Fruit fly (Drosophila melanogaster) whole organism, adult: Measurements from ENCODE around the gene Ndc1.

Experiments used
- CG11617 ChIP-seq: fragments of 200-800 bp; sonication (Bioruptor generic); optimal IDR thresholded peaks from 2 replicates; lab custom pipeline; 2017; ENCODE audit warnings: mild to moderate bottlenecking, missing biosample characterization, missing genetic modification reagents, missing genetic modification characterization
- CG12768 ChIP-seq: fragments of 200-800 bp; sonication (Bioruptor generic); optimal IDR thresholded peaks from 2 replicates; lab custom pipeline; 2017; ENCODE audit warnings: missing biosample characterization, missing genetic modification characterization, mild to moderate bottlenecking, moderate library complexity, missing genetic modification reagents
- CG14711 ChIP-seq: fragments of 200-800 bp; sonication (Bioruptor generic); optimal IDR thresholded peaks from 2 replicates; lab custom pipeline; 2018; ENCODE audit warnings: missing biosample characterization, mild to moderate bottlenecking, missing genetic modification characterization, moderate library complexity
- CG1620 ChIP-seq: fragments of 200-800 bp; sonication (Bioruptor generic); optimal IDR thresholded peaks from 2 replicates; lab custom pipeline; 2016; ENCODE audit warnings: missing biosample characterization, missing genetic modification characterization
- CG33017 ChIP-seq: fragments of 200-800 bp; sonication (Bioruptor generic); optimal IDR thresholded peaks from 2 replicates; lab custom pipeline; 2018; ENCODE audit warnings: missing biosample characterization, mild to moderate bottlenecking, missing genetic modification characterization, moderate library complexity
- CG5204 ChIP-seq: fragments of 200-800 bp; sonication (Bioruptor generic); optimal IDR thresholded peaks from 2 replicates; lab custom pipeline; 2016; ENCODE audit warnings: missing biosample characterization, missing genetic modification characterization
- CG7045 ChIP-seq: fragments of 200-800 bp; sonication (Bioruptor generic); optimal IDR thresholded peaks from 2 replicates; lab custom pipeline; 2017; ENCODE audit warnings: missing biosample characterization, mild to moderate bottlenecking, missing genetic modification characterization
- CG7101 ChIP-seq: fragments of 200-800 bp; sonication (Bioruptor generic); optimal IDR thresholded peaks from 2 replicates; lab custom pipeline; 2018; ENCODE audit warnings: missing biosample characterization, mild to moderate bottlenecking, missing genetic modification characterization, moderate library complexity
- Clk ChIP-seq: fragments of 200-800 bp; sonication (Bioruptor generic); optimal IDR thresholded peaks from 2 replicates; lab custom pipeline; 2017; ENCODE audit warnings: missing biosample characterization, missing genetic modification characterization
- Crg-1 ChIP-seq: fragments of 200-800 bp; sonication (Bioruptor generic); optimal IDR thresholded peaks from 2 replicates; lab custom pipeline; 2016; ENCODE audit warnings: missing biosample characterization, missing genetic modification characterization
- Hr96 ChIP-seq: fragments of 200-800 bp; sonication (Bioruptor generic); optimal IDR thresholded peaks from 2 replicates; lab custom pipeline; 2016; ENCODE audit warnings: missing biosample characterization, missing genetic modification characterization
- Mnt ChIP-seq: fragments of 200-800 bp; sonication (Bioruptor generic); optimal IDR thresholded peaks from 2 replicates; lab custom pipeline; 2016; ENCODE audit warnings: missing biosample characterization, mild to moderate bottlenecking, missing genetic modification characterization
- bab1 ChIP-seq: fragments of 200-800 bp; sonication (Bioruptor generic); optimal IDR thresholded peaks from 3 replicates; lab custom pipeline; 2019; ENCODE audit warnings: missing biosample characterization, mild to moderate bottlenecking, missing genetic modification characterization, moderate library complexity
- cic ChIP-seq: fragments of 200-800 bp; sonication (Bioruptor generic); optimal IDR thresholded peaks from 2 replicates; lab custom pipeline; 2017; ENCODE audit warnings: missing biosample characterization, mild to moderate bottlenecking, missing genetic modification characterization, moderate library complexity
- cnc ChIP-seq, 2 experiments: fragments of >200 bp; optimal IDR thresholded peaks; 2 replicates each; lab custom pipeline; 2017
- kay ChIP-seq: fragments of 200-800 bp; sonication (Bioruptor generic); peaks from one replicate; lab custom pipeline; 2016; ENCODE audit warnings: missing biosample characterization, missing genetic modification characterization, borderline replicate concordance
- ovo ChIP-seq: fragments of 200-800 bp; sonication (Bioruptor generic); optimal IDR thresholded peaks from 2 replicates; lab custom pipeline; 2016; ENCODE audit warnings: missing biosample characterization, missing genetic modification characterization
- pad ChIP-seq: fragments of 200-800 bp; sonication (Bioruptor generic); optimal IDR thresholded peaks from 3 replicates; lab custom pipeline; 2017; ENCODE audit warnings: missing biosample characterization, missing genetic modification characterization, mild to moderate bottlenecking, moderate library complexity, missing genetic modification reagents
- tj ChIP-seq: fragments of 200-800 bp; sonication (Bioruptor generic); optimal IDR thresholded peaks from 3 replicates; lab custom pipeline; 2017; ENCODE audit warnings: missing biosample characterization, mild to moderate bottlenecking, missing genetic modification characterization, moderate library complexity
- toe ChIP-seq: fragments of 200-800 bp; sonication (Bioruptor generic); optimal IDR thresholded peaks from 2 replicates; lab custom pipeline; 2016; ENCODE audit warnings: missing biosample characterization, missing genetic modification characterization

Ndc1 gene

DNA sequence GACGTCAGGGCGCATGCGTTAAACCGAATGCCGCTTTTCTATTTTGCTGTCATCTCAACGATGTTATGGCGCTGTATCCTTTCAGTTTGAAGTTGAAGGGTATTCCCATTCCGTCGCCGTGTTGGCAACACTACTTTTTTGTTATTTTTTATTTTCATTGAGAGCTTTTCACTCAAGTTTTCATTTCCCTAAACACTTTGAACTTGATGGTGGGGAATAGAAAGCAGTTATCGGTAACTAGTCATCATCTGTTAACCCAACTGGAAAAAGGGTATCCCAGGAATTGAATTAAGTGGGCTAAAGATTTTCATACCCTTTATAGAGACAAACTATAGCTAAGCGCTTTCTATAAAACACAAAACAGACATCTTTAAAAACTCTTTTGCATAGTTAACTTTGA, 36.6 kb upstream of the Ndc1 start:
- no peak for TF ChIP-seq kay (GFP tag; lab: Kevin White, UChicago)
- TF ChIP-seq CG12768 (GFP tag; lab: Kevin White, UChicago), result no peak
- TF ChIP-seq CG14711 (tag; lab: Kevin White, UChicago), result no peak
- TF ChIP-seq Crg-1, result no peak
- TF ChIP-seq ovo (GFP tag; lab: Kevin White, UChicago), result no peak
- TF ChIP-seq Clk, result no peak
- no peak for TF ChIP-seq cic (GFP tag; lab: Kevin White, UChicago)
- no peak for TF ChIP-seq Hr96 (GFP tag; lab: Kevin White, UChicago)

dm6 chr3R:23888273-23889220, 35.7 kb upstream of the Ndc1 start:
- TF ChIP-seq CG7045 (GFP tag; lab: Kevin White, UChicago) (peak; percentile 22), CG12768 (GFP tag; lab: Kevin White, UChicago) (no peak), bab1 (peak; percentile 64), kay (GFP tag; lab: Kevin White, UChicago) (peak; percentile 10), cic (GFP tag; lab: Kevin White, UChicago) (no peak), CG7101 (tag; lab: Kevin White, UChicago) (peak; percentile 57), Crg-1 (no peak), ovo (GFP tag; lab: Kevin White, UChicago) (no peak), Hr96 (GFP tag; lab: Kevin White, UChicago) (no peak), CG11617 (GFP tag; lab: Kevin White, UChicago) (no peak), toe (no peak), CG33017 (peak; percentile 47), pad (peak; percentile 20), Mnt (GFP tag; lab: Kevin White, UChicago) (peak; percentile 0), CG14711 (tag; lab: Kevin White, UChicago) (peak; percentile 45), CG1620 (GFP tag; lab: Kevin White, UChicago) (no peak), CG5204 (GFP tag; lab: Kevin White, UChicago) (no peak)

dm6 chr3R:23889922-23890321, 34.3 kb upstream of the Ndc1 start, which contains the start of gene Pli:
Gene Pli, minus strand, starts transcription at chr3R:23890052.
- no peak for TF ChIP-seq Hr96 (GFP tag; lab: Kevin White, UChicago)
- TF ChIP-seq tj, result peak; percentile 50
- TF ChIP-seq toe, result no peak
- TF ChIP-seq CG11617 (GFP tag; lab: Kevin White, UChicago), result peak; percentile 5
- TF ChIP-seq kay (GFP tag; lab: Kevin White, UChicago), result no peak
- no peak for TF ChIP-seq Crg-1
- no peak for TF ChIP-seq ovo (GFP tag; lab: Kevin White, UChicago)
- TF ChIP-seq CG33017, result no peak
- no peak for TF ChIP-seq CG7045 (GFP tag; lab: Kevin White, UChicago)
- no peak for TF ChIP-seq cnc (optimal IDR thresholded peaks at IDR 0.05; lab: Kevin White, UChicago)
- peak; percentile 57 for TF ChIP-seq CG7101 (tag; lab: Kevin White, UChicago)
- TF ChIP-seq bab1, result peak; percentile 55
- TF ChIP-seq Mnt (GFP tag; lab: Kevin White, UChicago), result peak; percentile 35
- no peak for TF ChIP-seq cic (GFP tag; lab: Kevin White, UChicago)
- no peak for TF ChIP-seq CG12768 (GFP tag; lab: Kevin White, UChicago)
- TF ChIP-seq pad, result peak; percentile 4
- no peak for TF ChIP-seq Clk
- TF ChIP-seq CG1620 (GFP tag; lab: Kevin White, UChicago), result peak; percentile 8
- TF ChIP-seq CG14711 (tag; lab: Kevin White, UChicago), result peak; percentile 20
- no peak for TF ChIP-seq CG5204 (GFP tag; lab: Kevin White, UChicago)

DNA sequence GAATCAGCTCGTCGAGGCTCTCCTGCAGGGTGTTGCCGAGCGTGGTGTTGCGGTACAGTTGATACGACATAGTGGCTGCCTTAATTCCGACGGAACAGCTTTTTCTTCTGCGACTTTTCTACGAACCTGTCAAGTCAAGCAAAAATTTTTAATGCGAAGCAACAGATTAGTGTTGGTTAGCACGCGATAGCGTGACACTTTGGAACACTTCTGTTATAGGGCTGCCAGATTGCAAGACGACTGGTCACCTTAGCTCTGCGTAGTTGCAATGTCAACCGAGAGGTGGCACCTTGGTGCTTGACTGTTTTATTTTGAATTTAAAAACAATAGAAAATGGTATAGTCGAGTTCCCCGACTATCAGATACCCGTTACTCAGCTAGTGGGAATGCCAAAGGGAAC, 33.3 kb upstream of the Ndc1 start, which contains the start of gene TfIIA-S:
TfIIA-S (minus strand) TSS at position 175 of the 400 bp plus-strand sequence.
- TF ChIP-seq Crg-1 (peak; percentile 95), CG7101 (tag; lab: Kevin White, UChicago) (peak; percentile 86), Clk (peak; percentile 75), CG7045 (GFP tag; lab: Kevin White, UChicago) (peak; percentile 67), kay (GFP tag; lab: Kevin White, UChicago) (no peak), CG11617 (GFP tag; lab: Kevin White, UChicago) (peak; percentile 2), pad (peak; percentile 86), bab1 (peak; percentile 84), Mnt (GFP tag; lab: Kevin White, UChicago) (peak; percentile 80), toe (peak; percentile 76), CG14711 (tag; lab: Kevin White, UChicago) (peak; percentile 59), CG33017 (peak; percentile 53), CG12768 (GFP tag; lab: Kevin White, UChicago) (peak; percentile 83), cic (GFP tag; lab: Kevin White, UChicago) (peak; percentile 32), CG1620 (GFP tag; lab: Kevin White, UChicago) (peak; percentile 96), Hr96 (GFP tag; lab: Kevin White, UChicago) (peak; percentile 78), CG5204 (GFP tag; lab: Kevin White, UChicago) (peak; percentile 64), cnc (optimal IDR thresholded peaks at IDR 0.05; lab: Kevin White, UChicago) (no peak), tj (peak; percentile 61), ovo (GFP tag; lab: Kevin White, UChicago) (peak; percentile 82)

- TF ChIP-seq cnc (optimal IDR thresholded peaks at IDR 0.05; lab: Kevin White, UChicago) (no peak), kay (GFP tag; lab: Kevin White, UChicago) (no peak), Hr96 (GFP tag; lab: Kevin White, UChicago) (no peak)
These were observed 30.7 kb upstream of the Ndc1 start, which contains the start of gene tbrd-1 for dm6 chr3R:23893460-23893859. Gene tbrd-1, minus strand, starts transcription at chr3R:23893560.
